Worm (Caenorhabditis elegans) whole organism, L3 larva: ENCODE measurements around the gene egrh-3.

ENCODE experiments used
- aly-2 ChIP-seq: fragments of 150-350 bp; optimal IDR thresholded peaks from 2 replicates; lab custom pipeline; 2014; ENCODE audit warnings: missing biosample characterization, missing genetic modification characterization
- egl-27 ChIP-seq: sonication (generic microtip); optimal IDR thresholded peaks from 4 replicates; lab custom pipeline; 2017; ENCODE audit warnings: missing biosample characterization, missing genetic modification reagents, missing genetic modification characterization
- fkh-10 ChIP-seq: sonication (generic microtip); optimal IDR thresholded peaks from 2 replicates; lab custom pipeline; 2017; ENCODE audit warnings: missing biosample characterization, missing genetic modification reagents, missing genetic modification characterization
- jun-1 ChIP-seq: fragments of 150-350 bp; optimal IDR thresholded peaks from 2 replicates; lab custom pipeline; 2014; ENCODE audit warnings: missing biosample characterization, missing genetic modification reagents, missing genetic modification characterization
- nhr-11 ChIP-seq: fragments of 150-350 bp; optimal IDR thresholded peaks from 2 replicates; lab custom pipeline; 2014; ENCODE audit warnings: missing biosample characterization, missing genetic modification characterization
- nhr-28 ChIP-seq: fragments of 150-350 bp; optimal IDR thresholded peaks from 2 replicates; lab custom pipeline; 2014; ENCODE audit warnings: missing biosample characterization, missing genetic modification characterization
- unc-62 ChIP-seq: fragments of 150-350 bp; sonication (generic microtip); optimal IDR thresholded peaks from 4 replicates; lab custom pipeline; 2014; ENCODE audit warnings: missing biosample characterization, missing genetic modification reagents, missing genetic modification characterization

DNA sequence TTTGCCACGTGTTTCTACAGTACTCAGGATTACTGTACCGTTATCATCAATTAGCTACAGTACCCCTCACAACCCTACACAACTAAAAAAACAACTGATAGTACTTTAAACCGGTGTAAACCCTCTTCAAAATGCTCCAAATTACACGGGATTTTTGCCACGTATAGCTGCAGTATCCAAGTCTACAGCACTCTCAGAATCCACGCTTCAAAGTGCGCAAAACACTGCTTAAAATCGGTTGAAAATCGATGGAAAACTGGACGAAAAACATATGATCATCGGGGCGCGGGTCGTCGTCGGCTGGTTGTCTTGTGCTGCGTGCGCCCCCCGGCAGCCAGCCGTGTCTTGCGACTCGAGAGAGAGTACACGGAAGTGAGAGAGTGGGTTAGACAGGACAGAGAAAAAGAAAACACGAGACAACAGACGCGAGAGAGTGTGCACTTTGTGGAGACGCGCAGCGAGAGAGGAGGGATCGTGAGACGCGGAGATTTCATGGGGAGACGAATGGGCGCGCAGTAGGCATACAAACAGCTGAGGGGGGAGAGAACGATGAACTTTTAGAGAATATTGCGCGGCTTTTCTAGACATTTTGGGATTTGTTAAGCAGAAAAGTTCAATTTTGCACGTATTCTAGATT, 19.9 kb upstream of the egrh-3 start:
- TF ChIP-seq egl-27 (tag; lab: Kevin White, UChicago) (peak; percentile 39), jun-1 (tag; lab: Kevin White, UChicago) (peak; percentile 87), unc-62 (GFP tag; lab: Kevin White, UChicago) (no peak), nhr-28 (tag; lab: Kevin White, UChicago) (no peak), nhr-11 (peak; percentile 50), aly-2 (tag; lab: Kevin White, UChicago) (no peak), fkh-10 (GFP tag; lab: Kevin White, UChicago) (peak; percentile 78)
